Worm (Caenorhabditis elegans) whole organism, L2 larva: ENCODE measurements around the gene sqst-5.
"Not testable (repeated sequence)": the region's sequence is repeated elsewhere in the genome, so short reads cannot be mapped to it uniquely, and the experiment has no call there.

Experiments used
- ama-1 ChIP-seq: fragments of 150-350 bp; optimal IDR thresholded peaks from 2 replicates; lab custom pipeline; 2018; ENCODE audit warnings: inconsistent platforms
- egl-27 ChIP-seq: sonication (generic microtip); optimal IDR thresholded peaks from 3 replicates; lab custom pipeline; 2017; ENCODE audit warnings: missing biosample characterization, missing genetic modification reagents, missing genetic modification characterization
- nhr-6 ChIP-seq: fragments of 150-350 bp; optimal IDR thresholded peaks from 2 replicates; lab custom pipeline; 2014; ENCODE audit warnings: missing biosample characterization, missing genetic modification characterization
- unc-55 ChIP-seq: fragments of 150-350 bp; sonication (generic microtip); optimal IDR thresholded peaks from 3 replicates; lab custom pipeline; 2014; ENCODE audit warnings: missing biosample characterization, missing genetic modification reagents, missing genetic modification characterization
- unc-62 ChIP-seq: fragments of 150-350 bp; optimal IDR thresholded peaks from 2 replicates; lab custom pipeline; 2014; ENCODE audit warnings: missing biosample characterization, missing genetic modification reagents, missing genetic modification characterization

DNA sequence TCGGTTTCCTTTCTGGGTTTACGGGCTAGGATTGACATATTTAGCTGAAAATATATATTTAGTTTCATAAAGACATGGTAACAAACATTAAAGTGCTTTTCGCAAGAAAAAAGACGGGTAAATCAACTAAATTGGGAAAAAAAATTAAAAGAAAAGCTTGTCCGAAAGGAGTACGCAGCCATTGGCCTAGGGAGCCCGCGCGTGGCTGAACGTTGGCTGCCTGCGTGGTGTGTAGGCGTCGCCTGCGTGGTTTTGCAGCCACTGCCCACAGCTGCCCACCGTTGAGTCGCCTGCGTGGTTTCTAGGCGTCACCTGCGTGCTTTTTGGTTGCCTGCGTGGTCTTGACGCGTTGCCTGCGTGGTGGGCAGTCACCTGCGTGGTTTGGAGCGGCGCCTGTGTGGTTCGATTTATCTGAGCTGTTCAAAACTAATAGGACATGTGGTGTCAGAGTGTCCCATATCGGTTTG, 25.4 kb downstream of the sqst-5 start, which contains the start of gene C29F9.12:
- not testable (repeated sequence) for TF ChIP-seq unc-62; unc-55 (GFP tag; lab: Kevin White, UChicago); nhr-6; egl-27 (tag; lab: Kevin White, UChicago); ama-1 (lab: Kevin White, UChicago)
